Worm (Caenorhabditis elegans) whole organism, midembryonic: ENCODE data around the gene EGAP9.4.

Source experiments
- T22C8.4 ChIP-seq: fragments of 200-800 bp; sonication (Bioruptor generic); IDR thresholded peaks from 2 replicates; pipeline ENCODE4 v1.3.6; 2022; ENCODE audit warnings: missing genetic modification characterization, missing compliant biosample characterization
- cog-1 ChIP-seq: sonication (generic microtip); optimal IDR thresholded peaks from 2 replicates; lab custom pipeline; 2016; ENCODE audit warnings: missing genetic modification characterization, missing compliant biosample characterization
- flt-1 ChIP-seq: fragments of 200-800 bp; sonication (Bioruptor generic); IDR thresholded peaks from 2 replicates; pipeline ENCODE4 v1.3.6; 2022; ENCODE audit warnings: missing genetic modification characterization, missing compliant biosample characterization
- klf-2 ChIP-seq: fragments of 200-800 bp; sonication (Bioruptor generic); conservative IDR thresholded peaks from 2 replicates; pipeline ENCODE4 v1.3.6; 2022; ENCODE audit warnings: missing genetic modification reagents, missing genetic modification characterization, missing compliant biosample characterization
- med-1 ChIP-seq: sonication (generic microtip); optimal IDR thresholded peaks from 2 replicates; lab custom pipeline; 2017; ENCODE audit warnings: missing genetic modification characterization, mild to moderate bottlenecking, missing compliant biosample characterization, antibody characterized with exemption, missing genetic modification reagents; ENCODE audit not compliant: insufficient read depth
- ref-1 ChIP-seq: fragments of 200-800 bp; sonication (Bioruptor generic); conservative IDR thresholded peaks from 2 replicates; pipeline ENCODE4 v1.3.6; 2022; ENCODE audit warnings: missing genetic modification reagents, missing genetic modification characterization, missing compliant biosample characterization
- tab-1 ChIP-seq: fragments of 200-800 bp; sonication (Bioruptor generic); IDR thresholded peaks from 2 replicates; pipeline ENCODE4 v1.3.6; 2022; ENCODE audit warnings: missing genetic modification characterization, missing compliant biosample characterization
- ztf-23 ChIP-seq: fragments of 200-800 bp; sonication (Bioruptor generic); IDR thresholded peaks from 2 replicates; pipeline ENCODE4 v1.3.6; 2022; ENCODE audit warnings: missing genetic modification reagents, missing genetic modification characterization, missing compliant biosample characterization

- TF ChIP-seq flt-1 (GFP tag; lab: Robert Waterston, UW) (no peak), ztf-23 (GFP tag; lab: Robert Waterston, UW) (0 out of 2 replicates have a peak, but pooled peaks have one; percentile 19), med-1 (GFP tag; lab: Kevin White, UChicago) (no peak), klf-2 (GFP tag; lab: Robert Waterston, UW) (no peak), ref-1 (GFP tag; lab: Robert Waterston, UW) (no peak), tab-1 (GFP tag; lab: Robert Waterston, UW) (no peak), T22C8.4 (GFP tag; lab: Robert Waterston, UW) (no peak), cog-1 (tag; lab: Kevin White, UChicago) (peak; percentile 21)
Measured at ce11 chrV:6541875-6542274, 34.8 kb upstream of the EGAP9.4 start.
